Worm (Caenorhabditis elegans) whole organism, young adult: Measurements from ENCODE around the gene rsp-1.

Experiments used
- B0261.1 ChIP-seq: sonication (generic microtip); optimal IDR thresholded peaks from 2 replicates; lab custom pipeline; 2016; ENCODE audit warnings: mild to moderate bottlenecking, missing genetic modification characterization, moderate library complexity, missing compliant biosample characterization
- B0336.3 ChIP-seq: fragments of 200-800 bp; sonication (Bioruptor generic); IDR thresholded peaks from 2 replicates; pipeline ENCODE4 v1.3.6; 2022; ENCODE audit warnings: missing genetic modification characterization, missing compliant biosample characterization
- C06A6.2 ChIP-seq: fragments of 200-800 bp; sonication (Bioruptor generic); conservative IDR thresholded peaks from 2 replicates; pipeline ENCODE4 v1.3.6; 2022; ENCODE audit warnings: missing genetic modification characterization, missing compliant biosample characterization
- D2030.7 ChIP-seq: fragments of 200-800 bp; sonication (Bioruptor generic); IDR thresholded peaks from 2 replicates; pipeline ENCODE4 v1.3.6; 2022; ENCODE audit warnings: missing genetic modification reagents, missing genetic modification characterization, missing compliant biosample characterization
- F22D6.2 ChIP-seq: sonication (generic microtip); optimal IDR thresholded peaks from 2 replicates; lab custom pipeline; 2016; ENCODE audit warnings: mild to moderate bottlenecking, missing genetic modification characterization, missing compliant biosample characterization
- F23B12.7 ChIP-seq: sonication (generic microtip); optimal IDR thresholded peaks from 2 replicates; lab custom pipeline; 2017; ENCODE audit warnings: missing genetic modification characterization, mild to moderate bottlenecking, missing compliant biosample characterization, antibody characterized with exemption, moderate library complexity; ENCODE audit not compliant: insufficient read depth
- F37B4.10 ChIP-seq: fragments of 200-800 bp; sonication (Bioruptor generic); IDR thresholded peaks from 2 replicates; pipeline ENCODE4 v1.3.6; 2022; ENCODE audit warnings: missing genetic modification characterization, missing compliant biosample characterization
- F49E8.2 ChIP-seq: sonication (generic microtip); optimal IDR thresholded peaks from 3 replicates; lab custom pipeline; 2017; ENCODE audit warnings: missing genetic modification characterization, mild to moderate bottlenecking, missing compliant biosample characterization, antibody characterized with exemption, moderate library complexity; ENCODE audit not compliant: insufficient read depth
- T26A5.8 ChIP-seq: sonication (generic microtip); optimal IDR thresholded peaks from 2 replicates; lab custom pipeline; 2016; ENCODE audit warnings: missing genetic modification characterization, missing compliant biosample characterization
- Y67H2A.10 ChIP-seq: fragments of 200-800 bp; sonication (Bioruptor generic); conservative IDR thresholded peaks from 2 replicates; pipeline ENCODE4 v1.3.6; 2022; ENCODE audit warnings: missing genetic modification reagents, missing genetic modification characterization, missing compliant biosample characterization
- Y95B8A.8 ChIP-seq: fragments of 200-800 bp; sonication (Bioruptor generic); IDR thresholded peaks from 2 replicates; pipeline ENCODE4 v1.3.6; 2022; ENCODE audit warnings: missing genetic modification reagents, missing genetic modification characterization, missing compliant biosample characterization
- aptf-3 ChIP-seq: fragments of 200-800 bp; sonication (Bioruptor generic); IDR thresholded peaks from 2 replicates; pipeline ENCODE4 v1.3.6; 2022; ENCODE audit warnings: missing genetic modification characterization, missing compliant biosample characterization
- athp-1 ChIP-seq: sonication (generic microtip); optimal IDR thresholded peaks from 2 replicates; lab custom pipeline; 2017; ENCODE audit warnings: mild to moderate bottlenecking, missing genetic modification characterization, missing compliant biosample characterization
- attf-5 ChIP-seq: fragments of 200-800 bp; sonication (Bioruptor generic); optimal IDR thresholded peaks from 2 replicates; lab custom pipeline; 2018; ENCODE audit warnings: mild to moderate bottlenecking, missing genetic modification characterization, missing compliant biosample characterization
- ccch-3 ChIP-seq: fragments of 200-800 bp; sonication (Bioruptor generic); optimal IDR thresholded peaks from 2 replicates; lab custom pipeline; 2018; ENCODE audit warnings: mild to moderate bottlenecking, missing genetic modification characterization, missing compliant biosample characterization
- cebp-2 ChIP-seq: fragments of 200-800 bp; sonication (Bioruptor generic); IDR thresholded peaks from 2 replicates; pipeline ENCODE4 v1.3.6; 2022; ENCODE audit warnings: missing genetic modification characterization, missing compliant biosample characterization
- ceh-100 ChIP-seq: fragments of 200-800 bp; sonication (Bioruptor generic); IDR thresholded peaks from 2 replicates; pipeline ENCODE4 v1.3.6; 2022; ENCODE audit warnings: missing genetic modification reagents, missing genetic modification characterization, missing compliant biosample characterization
- ceh-40 ChIP-seq: fragments of 200-800 bp; sonication (Bioruptor generic); IDR thresholded peaks from 2 replicates; pipeline ENCODE4 v1.3.6; 2022; ENCODE audit warnings: missing genetic modification characterization, missing compliant biosample characterization
- ceh-58 ChIP-seq: fragments of 200-800 bp; sonication (Bioruptor generic); IDR thresholded peaks from 2 replicates; pipeline ENCODE4 v1.3.6; 2022; ENCODE audit warnings: missing genetic modification characterization, missing compliant biosample characterization
- ceh-79 ChIP-seq: sonication (generic microtip); optimal IDR thresholded peaks from 2 replicates; lab custom pipeline; 2017; ENCODE audit warnings: mild to moderate bottlenecking, missing genetic modification characterization, missing compliant biosample characterization
- die-1 ChIP-seq: sonication (generic microtip); optimal IDR thresholded peaks from 2 replicates; lab custom pipeline; 2016; ENCODE audit warnings: missing genotype, mild to moderate bottlenecking, missing genetic modification characterization, missing compliant biosample characterization
- dox-1 ChIP-seq: fragments of 200-800 bp; sonication (Bioruptor generic); IDR thresholded peaks from 2 replicates; pipeline ENCODE4 v1.3.6; 2022; ENCODE audit warnings: missing genetic modification reagents, missing genetic modification characterization, missing compliant biosample characterization
- egl-18 ChIP-seq: fragments of 200-800 bp; sonication (Bioruptor generic); IDR thresholded peaks from 2 replicates; pipeline ENCODE4 v1.3.6; 2022; ENCODE audit warnings: missing genetic modification reagents, missing genetic modification characterization, missing compliant biosample characterization
- egl-44 ChIP-seq: fragments of 200-800 bp; sonication (Bioruptor generic); IDR thresholded peaks from 2 replicates; pipeline ENCODE4 v1.3.6; 2022; ENCODE audit warnings: missing genetic modification reagents, missing genetic modification characterization, missing compliant biosample characterization
- ekl-4 ChIP-seq: fragments of 200-800 bp; sonication (Bioruptor generic); IDR thresholded peaks from 2 replicates; pipeline ENCODE4 v1.3.6; 2022; ENCODE audit warnings: missing genetic modification reagents, missing genetic modification characterization, missing compliant biosample characterization
- ets-4 ChIP-seq: fragments of 200-800 bp; sonication (Bioruptor generic); optimal IDR thresholded peaks from 2 replicates; lab custom pipeline; 2018; ENCODE audit warnings: mild to moderate bottlenecking, missing genetic modification characterization, missing compliant biosample characterization
- hmg-1.2 ChIP-seq: fragments of 200-800 bp; sonication (Bioruptor generic); IDR thresholded peaks from 2 replicates; pipeline ENCODE4 v1.3.6; 2022; ENCODE audit warnings: missing genetic modification reagents, missing genetic modification characterization, missing compliant biosample characterization
- hmg-20 ChIP-seq: fragments of 200-800 bp; sonication (Bioruptor generic); IDR thresholded peaks from 2 replicates; pipeline ENCODE4 v1.3.6; 2022; ENCODE audit warnings: missing genetic modification reagents, missing genetic modification characterization, missing compliant biosample characterization
- hrde-1 ChIP-seq: sonication (generic microtip); optimal IDR thresholded peaks from 2 replicates; lab custom pipeline; 2016; ENCODE audit warnings: missing genetic modification characterization, mild to moderate bottlenecking, missing compliant biosample characterization, moderate library complexity, missing genotype, missing genetic modification reagents, borderline replicate concordance
- let-607 ChIP-seq, 2 experiments: fragments of 200-800 bp in 1 of 2; sonication (Bioruptor generic) in 1 of 2; sonication (generic microtip) in 1 of 2; optimal IDR thresholded peaks; 2 replicates each; lab custom pipeline; 2016 to 2018; ENCODE audit warnings: mild to moderate bottlenecking in 2 of 2, missing compliant biosample characterization in 2 of 2, missing genetic modification characterization in 2 of 2, moderate library complexity in 2 of 2, missing genotype in 1 of 2
- lin-26 ChIP-seq: fragments of 200-800 bp; sonication (Bioruptor generic); IDR thresholded peaks from 2 replicates; pipeline ENCODE4 v1.3.6; 2022; ENCODE audit warnings: missing genetic modification reagents, missing genetic modification characterization, missing compliant biosample characterization
- lin-35 ChIP-seq, 3 experiments: fragments of 150-350 bp in 2 of 3; sonication (generic microtip) in 1 of 3; optimal IDR thresholded peaks; 2 replicates each; lab custom pipeline; 2014 to 2018; ENCODE audit warnings: missing biosample characterization in 3 of 3, missing genetic modification characterization in 3 of 3, missing genetic modification reagents in 3 of 3
- lin-54 ChIP-seq: fragments of 200-800 bp; sonication (Bioruptor generic); optimal IDR thresholded peaks from 2 replicates; lab custom pipeline; 2018; ENCODE audit warnings: mild to moderate bottlenecking, missing genetic modification characterization, missing compliant biosample characterization
- lsy-27 ChIP-seq: sonication (generic microtip); optimal IDR thresholded peaks from 2 replicates; lab custom pipeline; 2017; ENCODE audit warnings: missing genetic modification characterization, mild to moderate bottlenecking, missing compliant biosample characterization, antibody characterized with exemption, missing genotype, borderline replicate concordance; ENCODE audit not compliant: insufficient read depth
- madf-6 ChIP-seq: fragments of 200-800 bp; sonication (Bioruptor generic); IDR thresholded peaks from 2 replicates; pipeline ENCODE4 v1.3.6; 2022; ENCODE audit warnings: missing genetic modification reagents, missing genetic modification characterization, missing compliant biosample characterization
- nhr-27 ChIP-seq: fragments of 200-800 bp; sonication (Bioruptor generic); optimal IDR thresholded peaks from 2 replicates; lab custom pipeline; 2018; ENCODE audit warnings: mild to moderate bottlenecking, missing genetic modification characterization, moderate library complexity, missing compliant biosample characterization
- nhr-80 ChIP-seq: sonication (generic microtip); optimal IDR thresholded peaks from 2 replicates; lab custom pipeline; 2016; ENCODE audit warnings: missing genetic modification characterization, missing compliant biosample characterization
- rcor-1 ChIP-seq: fragments of 200-800 bp; sonication (Bioruptor generic); IDR thresholded peaks from 2 replicates; pipeline ENCODE4 v1.3.6; 2022; ENCODE audit warnings: missing genetic modification reagents, missing genetic modification characterization, missing compliant biosample characterization
- rpc-1 ChIP-seq, 2 experiments: fragments of 150-350 bp in 1 of 2; sonication (generic microtip) in 1 of 2; optimal IDR thresholded peaks; 2 replicates each; lab custom pipeline; 2014 to 2018; ENCODE audit warnings: missing biosample characterization in 1 of 2, missing genetic modification characterization in 1 of 2, missing genetic modification reagents in 1 of 2, missing genotype in 1 of 2
- somi-1 ChIP-seq: fragments of 200-800 bp; sonication (Bioruptor generic); optimal IDR thresholded peaks from 2 replicates; lab custom pipeline; 2018; ENCODE audit warnings: mild to moderate bottlenecking, missing genetic modification characterization, missing compliant biosample characterization
- tbp1 ChIP-seq: fragments of 200-800 bp; sonication (Bioruptor generic); optimal IDR thresholded peaks from 2 replicates; lab custom pipeline; 2018; ENCODE audit warnings: mild to moderate bottlenecking, missing genetic modification characterization, missing compliant biosample characterization
- xnd-1 ChIP-seq: sonication (generic microtip); optimal IDR thresholded peaks from 2 replicates; lab custom pipeline; 2016; ENCODE audit warnings: missing genotype, missing genetic modification reagents, missing genetic modification characterization, missing compliant biosample characterization
- zim-3 ChIP-seq: sonication (generic microtip); optimal IDR thresholded peaks from 2 replicates; lab custom pipeline; 2017; ENCODE audit warnings: mild to moderate bottlenecking, missing genetic modification characterization, moderate library complexity, missing compliant biosample characterization
- ztf-6 ChIP-seq: fragments of 200-800 bp; sonication (Bioruptor generic); IDR thresholded peaks from 2 replicates; pipeline ENCODE4 v1.3.6; 2022; ENCODE audit warnings: missing genetic modification reagents, missing genetic modification characterization, missing compliant biosample characterization

rsp-1 gene

ce11 chrII:11459883-11460282 lies 6.7 kb downstream of the rsp-1 start:
- no peak for TF ChIP-seq B0261.1 (tag; lab: Kevin White, UChicago)
- TF ChIP-seq nhr-80 (tag; lab: Kevin White, UChicago) = peak; percentile 55
- TF ChIP-seq lin-35 (GFP tag; optimal IDR thresholded peaks at IDR 0.05; lab: Kevin White, UChicago) = no peak
- TF ChIP-seq D2030.7 (GFP tag; lab: Robert Waterston, UW) = no peak
- TF ChIP-seq, all 124 proteins: peak for 1

ce11 chrII:11463899-11464298 lies 10.7 kb downstream of the rsp-1 start:
- no peak for TF ChIP-seq attf-5 (GFP tag; lab: Kevin White, UChicago)
- TF ChIP-seq athp-1 = no peak

- TF ChIP-seq nhr-27 (tag; lab: Kevin White, UChicago) (no peak), die-1 (tag; lab: Kevin White, UChicago) (no peak), C06A6.2 (GFP tag; lab: Robert Waterston, UW) (no peak), hmg-20 (GFP tag; lab: Robert Waterston, UW) (no peak), F23B12.7 (no peak), athp-1 (no peak), dox-1 (peak; percentile 86), ets-4 (GFP tag; lab: Kevin White, UChicago) (peak; percentile 58), lin-26 (GFP tag; lab: Robert Waterston, UW) (0 out of 2 replicates have a peak, but pooled peaks have one; percentile 36), hrde-1 (no peak), hmg-1.2 (GFP tag; lab: Robert Waterston, UW) (peak; percentile 66; the same call in 1 of the 2 replicates), F22D6.2 (tag; lab: Kevin White, UChicago) (no peak), let-607 (tag; optimal IDR thresholded peaks at IDR 0.05; lab: Kevin White, UChicago) (no peak), B0261.1 (tag; lab: Kevin White, UChicago) (no peak), tbp1 (peak; percentile 31), F37B4.10 (GFP tag; lab: Robert Waterston, UW) (no peak), xnd-1 (tag; lab: Kevin White, UChicago) (no peak), T26A5.8 (tag; lab: Kevin White, UChicago) (no peak), F49E8.2 (tag; lab: Kevin White, UChicago) (no peak), rpc-1 (optimal IDR thresholded peaks at IDR 0.05; lab: Kevin White, UChicago) (no peak), rpc-1 (tag; optimal IDR thresholded peaks at IDR 0.05; lab: Kevin White, UChicago) (no peak), zim-3 (no peak), Y95B8A.8 (GFP tag; lab: Robert Waterston, UW) (no peak), ceh-58 (GFP tag; lab: Robert Waterston, UW) (no peak), Y67H2A.10 (GFP tag; lab: Robert Waterston, UW) (no peak), ekl-4 (no peak), ccch-3 (no peak), cebp-2 (no peak), ceh-79 (tag; lab: Kevin White, UChicago) (no peak), egl-18 (GFP tag; lab: Robert Waterston, UW) (no peak), aptf-3 (no peak), ceh-100 (GFP tag; lab: Robert Waterston, UW) (no peak), somi-1 (GFP tag; lab: Kevin White, UChicago) (no peak), lin-54 (peak; percentile 2), ceh-40 (GFP tag; lab: Robert Waterston, UW) (no peak), B0336.3 (peak; percentile 52; the same call in 1 of the 2 replicates), egl-44 (GFP tag; lab: Robert Waterston, UW) (no peak), ztf-6 (no peak), lsy-27 (tag; lab: Kevin White, UChicago) (no peak), rcor-1 (GFP tag; lab: Robert Waterston, UW) (no peak), madf-6 (GFP tag; lab: Robert Waterston, UW) (no peak)
Measured at ce11 chrII:11464427-11464944, 11.3 kb downstream of the rsp-1 start, which contains the start of the genes aars-1 and rga-1. Gene aars-1, minus strand, starts transcription at chrII:11464497. Gene rga-1, plus strand, starts transcription at chrII:11464894.
